Worm (Caenorhabditis elegans) whole organism, L4 larva: Measurements from ENCODE around the gene Y108G3AL.2.
"Not testable (repeated sequence)": the region's sequence is repeated elsewhere in the genome, so short reads cannot be mapped to it uniquely, and the experiment has no call there.

Experiments used
- F37D6.2 ChIP-seq: sonication (generic microtip); optimal IDR thresholded peaks from 2 replicates; lab custom pipeline; 2016; ENCODE audit warnings: mild to moderate bottlenecking, missing genetic modification characterization, missing compliant biosample characterization
- F49E8.2 ChIP-seq: sonication (generic microtip); optimal IDR thresholded peaks from 2 replicates; lab custom pipeline; 2016; ENCODE audit warnings: missing compliant biosample characterization, mild to moderate bottlenecking, missing genetic modification characterization, borderline replicate concordance
- T20F7.1 ChIP-seq: fragments of 200-800 bp; sonication (Bioruptor generic); optimal IDR thresholded peaks from 2 replicates; lab custom pipeline; 2018; ENCODE audit warnings: mild to moderate bottlenecking, missing genetic modification characterization, missing compliant biosample characterization
- Y105C5A.15 ChIP-seq: fragments of 200-800 bp; sonication (Bioruptor generic); IDR thresholded peaks from 2 replicates; pipeline ENCODE4 v1.3.6; 2022; ENCODE audit warnings: missing genetic modification characterization, missing compliant biosample characterization
- Y5F2A.4 ChIP-seq: fragments of 200-800 bp; sonication (Bioruptor generic); optimal IDR thresholded peaks from 2 replicates; lab custom pipeline; 2018; ENCODE audit warnings: mild to moderate bottlenecking, missing genetic modification characterization, missing compliant biosample characterization
- ceh-28 ChIP-seq: fragments of 150-350 bp; optimal IDR thresholded peaks from 2 replicates; lab custom pipeline; 2014; ENCODE audit warnings: missing biosample characterization, missing genetic modification reagents, missing genetic modification characterization
- ceh-82 ChIP-seq: sonication (generic microtip); optimal IDR thresholded peaks from 2 replicates; lab custom pipeline; 2017; ENCODE audit warnings: missing biosample characterization, missing genetic modification characterization
- daf-16 ChIP-seq, 3 experiments: sonication (generic microtip); optimal IDR thresholded peaks; 2 replicates each; lab custom pipeline; 2016 to 2017; ENCODE audit warnings: missing genetic modification characterization in 3 of 3, missing genetic modification reagents in 3 of 3, mild to moderate bottlenecking in 2 of 3, missing compliant biosample characterization in 2 of 3, missing biosample characterization in 1 of 3, moderate library complexity in 1 of 3
- dmd-8 ChIP-seq: fragments of 200-800 bp; sonication (Bioruptor generic); IDR thresholded peaks from 2 replicates; pipeline ENCODE4 v1.3.6; 2022; ENCODE audit warnings: missing genetic modification characterization, missing compliant biosample characterization
- dmd-9 ChIP-seq: fragments of 200-800 bp; sonication (Bioruptor generic); IDR thresholded peaks from 2 replicates; pipeline ENCODE4 v1.3.6; 2022; ENCODE audit warnings: missing genetic modification reagents, missing genetic modification characterization, missing compliant biosample characterization
- dpl-1 ChIP-seq: fragments of 150-350 bp; optimal IDR thresholded peaks from 2 replicates; lab custom pipeline; 2014; ENCODE audit warnings: missing biosample characterization, missing genetic modification reagents, missing genetic modification characterization
- fkh-10 ChIP-seq: fragments of 150-350 bp; optimal IDR thresholded peaks from 2 replicates; lab custom pipeline; 2014; ENCODE audit warnings: missing biosample characterization, missing genetic modification reagents, missing genetic modification characterization
- gei-8 ChIP-seq: fragments of 200-800 bp; sonication (Bioruptor generic); optimal IDR thresholded peaks from 2 replicates; lab custom pipeline; 2018; ENCODE audit warnings: mild to moderate bottlenecking, missing genetic modification characterization, missing compliant biosample characterization
- nhr-10 ChIP-seq: fragments of 150-350 bp; optimal IDR thresholded peaks from 2 replicates; lab custom pipeline; 2014; ENCODE audit warnings: missing biosample characterization, missing genetic modification characterization
- nhr-11 ChIP-seq: fragments of 150-350 bp; optimal IDR thresholded peaks from 2 replicates; lab custom pipeline; 2014; ENCODE audit warnings: missing biosample characterization, missing genetic modification characterization
- nhr-111 ChIP-seq: fragments of 200-800 bp; sonication (Bioruptor generic); optimal IDR thresholded peaks from 2 replicates; lab custom pipeline; 2018; ENCODE audit warnings: mild to moderate bottlenecking, missing genetic modification characterization, missing compliant biosample characterization
- nhr-41 ChIP-seq: fragments of 200-800 bp; sonication (Bioruptor generic); IDR thresholded peaks from 2 replicates; pipeline ENCODE4 v1.3.6; 2022; ENCODE audit warnings: missing genetic modification reagents, missing genetic modification characterization, missing compliant biosample characterization
- nhr-42 ChIP-seq: fragments of 200-800 bp; sonication (Bioruptor generic); IDR thresholded peaks from 2 replicates; pipeline ENCODE4 v1.3.6; 2022; ENCODE audit warnings: missing genetic modification characterization, missing compliant biosample characterization
- nhr-6 ChIP-seq: fragments of 150-350 bp; optimal IDR thresholded peaks from 2 replicates; lab custom pipeline; 2014; ENCODE audit warnings: missing biosample characterization, missing genetic modification characterization
- nhr-76 ChIP-seq: fragments of 150-350 bp; optimal IDR thresholded peaks from 2 replicates; lab custom pipeline; 2014; ENCODE audit warnings: missing biosample characterization, missing genetic modification characterization
- nhr-77 ChIP-seq: fragments of 150-350 bp; optimal IDR thresholded peaks from 2 replicates; lab custom pipeline; 2014; ENCODE audit warnings: missing biosample characterization, missing genetic modification characterization
- php-3 ChIP-seq: fragments of 200-800 bp; sonication (Bioruptor generic); IDR thresholded peaks from 2 replicates; pipeline ENCODE4 v1.3.6; 2022; ENCODE audit warnings: missing genetic modification reagents, missing genetic modification characterization, missing compliant biosample characterization
- pqm-1 ChIP-seq: sonication (generic microtip); optimal IDR thresholded peaks from 2 replicates; lab custom pipeline; 2017; ENCODE audit warnings: missing biosample characterization, missing genetic modification characterization
- set-16 ChIP-seq: fragments of 200-800 bp; sonication (Bioruptor generic); IDR thresholded peaks from 2 replicates; pipeline ENCODE4 v1.3.6; 2022; ENCODE audit warnings: missing genetic modification reagents, missing genetic modification characterization, missing compliant biosample characterization
- unc-130 ChIP-seq: sonication (generic microtip); optimal IDR thresholded peaks from 2 replicates; lab custom pipeline; 2016; ENCODE audit warnings: missing genetic modification reagents, missing genetic modification characterization, missing compliant biosample characterization
- unc-62 ChIP-seq, 3 experiments: fragments of 150-350 bp in 1 of 3; sonication (generic microtip); optimal IDR thresholded peaks in 2 of 3; peaks in 1 of 3; 1 replicate in 1 of 3; 2 replicates in 2 of 3; lab custom pipeline; 2014 to 2017; ENCODE audit warnings: missing biosample characterization in 3 of 3, missing genetic modification characterization in 3 of 3, missing genetic modification reagents in 3 of 3, missing genotype in 1 of 3
- vab-7 ChIP-seq: fragments of 200-800 bp; sonication (Bioruptor generic); IDR thresholded peaks from 2 replicates; pipeline ENCODE4 v1.3.6; 2022; ENCODE audit warnings: missing genetic modification reagents, missing genetic modification characterization, missing compliant biosample characterization
- zip-2 ChIP-seq: fragments of 150-350 bp; optimal IDR thresholded peaks from 2 replicates; lab custom pipeline; 2014; ENCODE audit warnings: missing biosample characterization, missing genetic modification characterization
- ztf-7 ChIP-seq: fragments of 150-350 bp; optimal IDR thresholded peaks from 2 replicates; lab custom pipeline; 2014; ENCODE audit warnings: missing biosample characterization, missing genetic modification characterization

Gene Y108G3AL.2

DNA sequence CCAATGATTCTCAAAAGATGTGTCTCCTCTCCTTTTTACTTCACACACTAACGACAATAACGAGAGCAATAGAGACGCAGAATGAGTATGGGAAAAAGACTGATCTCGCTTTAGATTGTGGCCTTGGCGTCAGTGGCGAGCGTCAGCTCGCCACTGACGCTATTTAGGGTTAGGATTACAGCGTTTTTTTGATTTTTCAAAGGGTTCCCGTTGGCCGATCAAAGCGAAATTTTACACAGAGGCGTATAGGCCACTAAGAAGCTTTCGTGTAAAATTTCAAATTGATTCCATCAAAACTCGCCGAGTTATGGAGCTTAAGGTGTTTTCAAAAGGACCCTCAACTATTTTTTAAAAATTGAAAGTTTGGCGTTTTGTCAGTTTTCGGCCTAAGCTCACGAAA lies 45.9 kb downstream of the Y108G3AL.2 start, which contains the start of gene DC2.5:
DC2.5 (minus strand) TSS at position 101 of the 400 bp plus-strand sequence.
- TF ChIP-seq nhr-76; vab-7 (GFP tag; lab: Robert Waterston, UW); nhr-42 (GFP tag; lab: Robert Waterston, UW): not testable (repeated sequence)

DNA sequence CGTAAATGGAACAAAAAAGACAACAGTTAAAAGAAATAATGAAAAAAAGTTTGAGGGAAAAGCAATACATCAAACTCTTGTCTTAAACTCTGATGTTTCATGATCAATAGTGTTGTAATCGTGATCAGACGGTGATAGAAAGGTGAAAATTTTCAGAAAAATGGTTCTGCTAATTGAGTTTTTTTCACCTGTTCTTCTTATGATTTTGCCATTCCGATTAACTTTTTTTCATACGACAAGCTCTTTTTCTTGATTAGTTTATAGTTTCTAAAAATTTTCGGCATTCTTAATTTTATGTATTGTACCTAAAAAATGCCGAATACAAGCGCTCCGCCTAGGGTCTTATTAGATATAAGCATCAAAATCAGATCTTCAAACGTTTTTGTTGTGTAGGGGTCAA lies 48.9 kb downstream of the Y108G3AL.2 start:
- TF ChIP-seq nhr-11 (no peak), gei-8 (no peak), set-16 (GFP tag; lab: Robert Waterston, UW) (no peak), ceh-28 (tag; lab: Kevin White, UChicago) (no peak), F37D6.2 (tag; lab: Kevin White, UChicago) (no peak), daf-16 (GFP tag; optimal IDR thresholded peaks at IDR 0.05; lab: Kevin White, UChicago) (no peak), daf-16 (tag; optimal IDR thresholded peaks at IDR 0.05; lab: Kevin White, UChicago) (no peak), dmd-9 (GFP tag; lab: Robert Waterston, UW) (no peak), nhr-41 (GFP tag; lab: Robert Waterston, UW) (no peak), F49E8.2 (no peak), nhr-6 (no peak), ztf-7 (no peak), nhr-10 (tag; lab: Kevin White, UChicago) (no peak), Y5F2A.4 (no peak), fkh-10 (no peak), unc-130 (GFP tag; lab: Kevin White, UChicago) (no peak)

ce11 chrV:216847-217246 lies 50.1 kb downstream of the Y108G3AL.2 start, which contains the start of gene srh-78:
TSS of gene srh-78 (plus strand) at chrV:217147.
- TF ChIP-seq nhr-111 (GFP tag; lab: Kevin White, UChicago) (no peak), nhr-77 (tag; lab: Kevin White, UChicago) (no peak), zip-2 (tag; lab: Kevin White, UChicago) (no peak), Y105C5A.15 (GFP tag; lab: Robert Waterston, UW) (no peak), php-3 (GFP tag; lab: Robert Waterston, UW) (no peak), ceh-82 (no peak)
- TF ChIP-seq, all 104 proteins: peak for 0

- no peak for TF ChIP-seq dpl-1
- no peak for TF ChIP-seq nhr-6
- no peak for TF ChIP-seq T20F7.1 (GFP tag; lab: Kevin White, UChicago)
- TF ChIP-seq pqm-1 (tag; lab: Kevin White, UChicago), result no peak
- no peak for TF ChIP-seq unc-130 (GFP tag; lab: Kevin White, UChicago)
- TF ChIP-seq unc-62 (GFP tag; optimal IDR thresholded peaks at IDR 0.05 in 1 of 2; lab: Kevin White, UChicago), result peak in 1 of 2 experiments; percentile 9
- TF ChIP-seq unc-62 (tag; optimal IDR thresholded peaks at IDR 0.05; lab: Kevin White, UChicago), result no peak
- TF ChIP-seq dmd-8 (GFP tag; lab: Robert Waterston, UW), result no peak
Measured at ce11 chrV:219632-220031, 52.8 kb downstream of the Y108G3AL.2 start, which contains the start of gene srh-80. TSS of gene srh-80 (plus strand) at chrV:219932.
